Worm (Caenorhabditis elegans) whole organism, L2 larva: Measurements from ENCODE around the gene gcy-31.

Experiments
- C34F6.9 ChIP-seq: fragments of 150-350 bp; optimal IDR thresholded peaks from 2 replicates; lab custom pipeline; 2014; ENCODE audit warnings: missing biosample characterization, missing genetic modification characterization
- R02D3.7 ChIP-seq: fragments of 150-350 bp; optimal IDR thresholded peaks from 2 replicates; lab custom pipeline; 2014; ENCODE audit warnings: missing biosample characterization, missing genetic modification characterization
- Y55F3AM.14 ChIP-seq: fragments of 200-800 bp; sonication (Bioruptor generic); optimal IDR thresholded peaks from 2 replicates; lab custom pipeline; 2018; ENCODE audit warnings: mild to moderate bottlenecking, missing genetic modification characterization, missing compliant biosample characterization
- ZK546.5 ChIP-seq: sonication (generic microtip); optimal IDR thresholded peaks from 2 replicates; lab custom pipeline; 2017; ENCODE audit warnings: missing biosample characterization, missing genetic modification characterization
- alr-1 ChIP-seq: fragments of 150-350 bp; optimal IDR thresholded peaks from 2 replicates; lab custom pipeline; 2014; ENCODE audit warnings: missing biosample characterization, missing genetic modification characterization
- aly-2 ChIP-seq: fragments of 150-350 bp; optimal IDR thresholded peaks from 2 replicates; lab custom pipeline; 2014; ENCODE audit warnings: missing biosample characterization, missing genetic modification characterization
- blmp-1 ChIP-seq: sonication (generic microtip); optimal IDR thresholded peaks from 2 replicates; lab custom pipeline; 2017; ENCODE audit warnings: missing genetic modification characterization, mild to moderate bottlenecking, missing compliant biosample characterization, antibody characterized with exemption, moderate library complexity; ENCODE audit not compliant: insufficient read depth
- ceh-16 ChIP-seq: fragments of 150-350 bp; optimal IDR thresholded peaks from 2 replicates; lab custom pipeline; 2014; ENCODE audit warnings: missing biosample characterization, missing genetic modification characterization
- ceh-82 ChIP-seq: fragments of 150-350 bp; optimal IDR thresholded peaks from 2 replicates; lab custom pipeline; 2014; ENCODE audit warnings: missing biosample characterization, missing genetic modification characterization
- crh-2 ChIP-seq: sonication (generic microtip); optimal IDR thresholded peaks from 2 replicates; lab custom pipeline; 2017; ENCODE audit warnings: missing biosample characterization, missing genetic modification characterization
- elt-1 ChIP-seq: fragments of 150-350 bp; optimal IDR thresholded peaks from 2 replicates; lab custom pipeline; 2014; ENCODE audit warnings: missing biosample characterization, missing genetic modification characterization
- elt-3 ChIP-seq: sonication (generic microtip); optimal IDR thresholded peaks from 2 replicates; lab custom pipeline; 2017; ENCODE audit warnings: missing biosample characterization, missing genetic modification characterization
- fos-1 ChIP-seq: fragments of 150-350 bp; optimal IDR thresholded peaks from 2 replicates; lab custom pipeline; 2014; ENCODE audit warnings: missing biosample characterization, missing genetic modification characterization
- gmeb-1 ChIP-seq: fragments of 150-350 bp; optimal IDR thresholded peaks from 2 replicates; lab custom pipeline; 2014; ENCODE audit warnings: missing biosample characterization, missing genetic modification characterization
- lin-11 ChIP-seq: fragments of 150-350 bp; sonication (generic microtip); optimal IDR thresholded peaks from 2 replicates; lab custom pipeline; 2014; ENCODE audit warnings: missing biosample characterization, missing genetic modification characterization, inconsistent platforms, mixed read lengths
- lin-13 ChIP-seq: fragments of 150-350 bp; optimal IDR thresholded peaks from 2 replicates; lab custom pipeline; 2014; ENCODE audit warnings: missing biosample characterization, missing genetic modification reagents, missing genetic modification characterization
- lin-39 ChIP-seq: fragments of 150-350 bp; optimal IDR thresholded peaks from 2 replicates; lab custom pipeline; 2014; ENCODE audit warnings: missing biosample characterization, missing genetic modification reagents, missing genetic modification characterization
- lsy-2 ChIP-seq, 2 experiments: fragments of 150-350 bp in 1 of 2; sonication (generic microtip) in 1 of 2; optimal IDR thresholded peaks; 2 replicates each; lab custom pipeline; 2014 to 2017; ENCODE audit warnings: missing biosample characterization in 2 of 2, missing genetic modification characterization in 2 of 2
- mab-5 ChIP-seq: fragments of 150-350 bp; optimal IDR thresholded peaks from 2 replicates; lab custom pipeline; 2014; ENCODE audit warnings: missing biosample characterization, missing genetic modification characterization
- mbf-1 ChIP-seq: sonication (generic microtip); optimal IDR thresholded peaks from 2 replicates; lab custom pipeline; 2017; ENCODE audit warnings: missing biosample characterization, missing genetic modification characterization
- mdl-1 ChIP-seq, 2 experiments: fragments of 150-350 bp in 1 of 2; sonication (generic microtip) in 1 of 2; optimal IDR thresholded peaks; 2 replicates each; lab custom pipeline; 2017; ENCODE audit warnings: missing biosample characterization in 2 of 2, missing genetic modification characterization in 2 of 2
- nhr-10 ChIP-seq: sonication (generic microtip); optimal IDR thresholded peaks from 2 replicates; lab custom pipeline; 2017; ENCODE audit warnings: missing biosample characterization, missing genetic modification characterization
- nhr-11 ChIP-seq: fragments of 150-350 bp; optimal IDR thresholded peaks from 2 replicates; lab custom pipeline; 2014; ENCODE audit warnings: missing biosample characterization, missing genetic modification characterization
- nhr-12 ChIP-seq: fragments of 150-350 bp; optimal IDR thresholded peaks from 2 replicates; lab custom pipeline; 2014; ENCODE audit warnings: missing biosample characterization, missing genetic modification characterization
- nhr-129 ChIP-seq: fragments of 150-350 bp; optimal IDR thresholded peaks from 2 replicates; lab custom pipeline; 2014; ENCODE audit warnings: missing biosample characterization, missing genetic modification characterization
- nhr-21 ChIP-seq: fragments of 150-350 bp; optimal IDR thresholded peaks from 2 replicates; lab custom pipeline; 2014; ENCODE audit warnings: missing biosample characterization, missing genetic modification characterization
- nhr-23 ChIP-seq: fragments of 150-350 bp; optimal IDR thresholded peaks from 2 replicates; lab custom pipeline; 2014; ENCODE audit warnings: missing biosample characterization, missing genetic modification reagents, missing genetic modification characterization
- nhr-237 ChIP-seq: fragments of 150-350 bp; optimal IDR thresholded peaks from 2 replicates; lab custom pipeline; 2014; ENCODE audit warnings: missing biosample characterization, missing genetic modification characterization
- nhr-25 ChIP-seq: fragments of 150-350 bp; sonication (generic microtip); optimal IDR thresholded peaks from 3 replicates; lab custom pipeline; 2014; ENCODE audit warnings: missing biosample characterization, missing genetic modification characterization
- nhr-77 ChIP-seq: fragments of 150-350 bp; optimal IDR thresholded peaks from 2 replicates; lab custom pipeline; 2014; ENCODE audit warnings: missing biosample characterization, missing genetic modification characterization
- peb-1 ChIP-seq: fragments of 150-350 bp; optimal IDR thresholded peaks from 2 replicates; lab custom pipeline; 2014; ENCODE audit warnings: missing biosample characterization, missing genetic modification characterization
- sem-4 ChIP-seq: fragments of 150-350 bp; optimal IDR thresholded peaks from 2 replicates; lab custom pipeline; 2014; ENCODE audit warnings: missing biosample characterization, missing genetic modification reagents, missing genetic modification characterization
- skn-1 ChIP-seq: sonication (generic microtip); optimal IDR thresholded peaks from 2 replicates; lab custom pipeline; 2017; ENCODE audit warnings: missing biosample characterization, missing genetic modification characterization
- sma-3 ChIP-seq: sonication (generic microtip); optimal IDR thresholded peaks from 2 replicates; lab custom pipeline; 2016; ENCODE audit warnings: missing genetic modification reagents, missing genetic modification characterization, missing compliant biosample characterization
- sma-9 ChIP-seq, 2 experiments: fragments of 150-350 bp in 1 of 2; sonication (generic microtip) in 1 of 2; optimal IDR thresholded peaks; 2 replicates each; lab custom pipeline; 2014 to 2016; ENCODE audit warnings: missing genetic modification characterization in 2 of 2, mild to moderate bottlenecking in 1 of 2, missing biosample characterization in 1 of 2, missing compliant biosample characterization in 1 of 2, missing genetic modification reagents in 1 of 2, moderate library complexity in 1 of 2
- snpc-4 ChIP-seq: fragments of 150-350 bp; optimal IDR thresholded peaks from 2 replicates; lab custom pipeline; 2014; ENCODE audit warnings: missing biosample characterization, missing genetic modification characterization
- unc-39 ChIP-seq: fragments of 150-350 bp; optimal IDR thresholded peaks from 2 replicates; lab custom pipeline; 2014; ENCODE audit warnings: missing biosample characterization, missing genetic modification characterization
- unc-55 ChIP-seq: fragments of 150-350 bp; sonication (generic microtip); optimal IDR thresholded peaks from 3 replicates; lab custom pipeline; 2014; ENCODE audit warnings: missing biosample characterization, missing genetic modification reagents, missing genetic modification characterization
- unc-62 ChIP-seq: fragments of 150-350 bp; optimal IDR thresholded peaks from 2 replicates; lab custom pipeline; 2014; ENCODE audit warnings: missing biosample characterization, missing genetic modification reagents, missing genetic modification characterization
- zag-1 ChIP-seq: fragments of 150-350 bp; optimal IDR thresholded peaks from 2 replicates; lab custom pipeline; 2014; ENCODE audit warnings: missing biosample characterization, missing genetic modification characterization
- ztf-1 ChIP-seq: fragments of 200-800 bp; sonication (Bioruptor generic); conservative IDR thresholded peaks from 2 replicates; pipeline ENCODE4 v1.3.6; 2022; ENCODE audit warnings: missing genetic modification characterization, missing compliant biosample characterization
- ztf-11 ChIP-seq: sonication (generic microtip); optimal IDR thresholded peaks from 2 replicates; lab custom pipeline; 2017; ENCODE audit warnings: missing biosample characterization, missing genetic modification characterization
- ztf-4 ChIP-seq: fragments of 150-350 bp; optimal IDR thresholded peaks from 2 replicates; lab custom pipeline; 2014; ENCODE audit warnings: missing biosample characterization, missing genetic modification characterization

The gcy-31 gene

DNA sequence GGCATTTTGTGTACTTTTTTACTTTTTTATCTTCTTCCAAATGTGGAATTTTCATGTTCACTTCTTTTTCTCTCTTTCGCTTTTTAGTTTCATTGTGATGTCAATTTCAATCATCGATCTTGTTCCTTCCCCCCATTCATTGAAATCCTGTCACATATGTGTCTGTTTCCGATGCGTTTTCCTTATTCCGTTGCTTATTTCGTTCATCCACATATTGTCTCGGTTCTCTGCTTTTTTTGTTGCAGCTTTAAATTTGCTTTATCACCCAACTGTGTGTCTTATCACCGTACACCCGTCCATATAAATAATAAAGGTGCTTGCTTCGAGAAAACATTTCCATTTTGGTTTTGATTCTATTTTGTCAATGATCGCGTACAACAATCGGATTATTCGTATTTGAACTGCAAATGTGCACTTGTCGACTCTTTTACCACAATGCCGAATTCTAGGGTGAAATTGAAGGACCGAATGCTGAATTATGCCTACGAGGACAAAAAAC is 18.0 kb downstream of the gcy-31 start, which contains the start of the genes C43H6.12 and trpp-12:
C43H6.12 (plus strand) TSS at position 365 of the 499 bp plus-strand sequence.
trpp-12 (plus strand) TSS at position 449 of the 499 bp plus-strand sequence.
- TF ChIP-seq lin-39 (tag; lab: Kevin White, UChicago) (no peak), zag-1 (tag; lab: Kevin White, UChicago) (no peak), mbf-1 (no peak), nhr-10 (tag; lab: Kevin White, UChicago) (no peak), elt-1 (tag; lab: Kevin White, UChicago) (no peak), ceh-16 (no peak), lin-11 (tag; lab: Kevin White, UChicago) (no peak)

DNA sequence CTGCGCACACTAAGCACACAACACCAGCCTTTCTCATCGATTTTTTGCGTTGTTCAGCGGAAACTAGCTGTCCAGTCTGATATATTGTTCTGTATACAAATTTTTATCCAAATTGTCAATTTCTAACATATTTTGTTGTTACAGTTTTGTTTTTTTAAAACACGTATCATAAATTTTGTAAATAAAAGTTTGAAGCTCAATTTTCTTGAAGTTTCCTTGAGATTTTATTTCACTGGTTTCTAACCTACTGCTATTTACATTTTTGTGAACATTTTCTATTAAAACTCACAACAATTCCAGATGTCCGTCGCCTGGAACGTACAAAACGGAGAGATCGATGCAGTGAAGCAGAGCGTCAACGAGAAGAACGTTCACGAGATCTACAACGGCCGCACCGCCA is 20.1 kb downstream of the gcy-31 start, which contains the start of gene mtpn-1:
mtpn-1 (plus strand) TSS at position 301 of the 400 bp plus-strand sequence.
- TF ChIP-seq unc-62 (GFP tag; lab: Kevin White, UChicago) (no peak), mdl-1 (tag; optimal IDR thresholded peaks at IDR 0.05; lab: Kevin White, UChicago) (no peak), skn-1 (tag; lab: Kevin White, UChicago) (no peak), ztf-1 (GFP tag; lab: Robert Waterston, UW) (no peak), mbf-1 (no peak), zag-1 (tag; lab: Kevin White, UChicago) (no peak), aly-2 (no peak), nhr-129 (tag; lab: Kevin White, UChicago) (no peak), ceh-82 (no peak)

DNA sequence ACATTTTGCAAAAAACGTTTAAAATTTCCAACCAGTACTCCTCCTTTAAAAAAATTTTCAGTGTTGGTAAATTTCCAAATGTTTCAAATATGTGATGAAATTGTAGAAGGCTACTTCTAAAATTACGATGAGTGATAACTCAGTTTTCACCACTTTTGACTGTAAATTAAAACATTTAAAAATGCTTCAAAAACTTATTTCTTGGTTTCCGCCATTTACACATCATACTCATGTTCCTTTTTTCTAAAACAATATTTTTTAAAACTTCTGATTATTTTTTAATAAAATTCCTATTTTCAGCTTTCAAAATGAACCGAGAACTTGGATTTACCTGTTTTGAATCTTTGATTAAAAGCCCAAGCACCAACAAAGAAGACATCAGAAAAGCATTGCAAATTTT is 23.6 kb downstream of the gcy-31 start, which contains the start of gene C43H6.4:
C43H6.4 (plus strand) TSS at position 301 of the 400 bp plus-strand sequence.
- TF ChIP-seq nhr-23 (tag; lab: Kevin White, UChicago) (no peak), sem-4 (tag; lab: Kevin White, UChicago) (no peak), unc-39 (no peak), nhr-77 (tag; lab: Kevin White, UChicago) (no peak), ztf-1 (GFP tag; lab: Robert Waterston, UW) (no peak), sma-3 (GFP tag; lab: Kevin White, UChicago) (no peak), mdl-1 (tag; optimal IDR thresholded peaks at IDR 0.05; lab: Kevin White, UChicago) (no peak), blmp-1 (tag; lab: Kevin White, UChicago) (no peak), aly-2 (no peak), nhr-12 (tag; lab: Kevin White, UChicago) (no peak), lin-13 (GFP tag; lab: Kevin White, UChicago) (no peak), nhr-21 (tag; lab: Kevin White, UChicago) (no peak), ceh-16 (no peak), nhr-237 (no peak), peb-1 (no peak)

DNA sequence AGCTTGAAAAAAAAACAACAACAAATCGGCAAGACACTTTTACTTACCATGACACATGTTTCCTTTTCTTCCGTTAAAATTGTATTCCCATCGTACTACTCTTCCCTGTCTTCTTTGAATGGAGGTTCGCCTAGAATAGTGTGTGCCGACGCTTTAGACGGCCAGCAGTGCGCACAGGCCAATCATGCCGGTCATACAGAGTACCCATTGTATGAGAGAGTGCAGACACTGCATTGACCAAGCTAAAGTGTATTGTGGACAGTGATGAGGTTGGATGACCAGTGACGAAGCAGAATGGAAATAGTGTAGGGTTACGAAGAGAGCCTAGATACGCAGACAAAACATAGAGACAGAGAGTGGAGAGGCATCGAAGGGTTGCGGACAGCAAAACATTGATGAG is 25.4 kb downstream of the gcy-31 start, which contains the start of gene dhhc-9:
dhhc-9 (minus strand) TSS at position 154 of the 400 bp plus-strand sequence.
- no peak for TF ChIP-seq elt-3
- no peak for TF ChIP-seq nhr-11 (tag; lab: Kevin White, UChicago)
- no peak for TF ChIP-seq aly-2
- no peak for TF ChIP-seq snpc-4 (tag; lab: Kevin White, UChicago)
- TF ChIP-seq nhr-129 (tag; lab: Kevin White, UChicago) = peak; percentile 65
- TF ChIP-seq sma-9 (GFP tag; optimal IDR thresholded peaks at IDR 0.05; lab: Kevin White, UChicago) = peak; percentile 77
- no peak for TF ChIP-seq sma-9 (tag; optimal IDR thresholded peaks at IDR 0.05; lab: Kevin White, UChicago)
- no peak for TF ChIP-seq ceh-82
- TF ChIP-seq lsy-2 (tag; optimal IDR thresholded peaks at IDR 0.05; lab: Kevin White, UChicago) = peak in 1 of 2 experiments; percentile 58
- no peak for TF ChIP-seq ztf-11 (tag; lab: Kevin White, UChicago)
- no peak for TF ChIP-seq skn-1 (tag; lab: Kevin White, UChicago)
- no peak for TF ChIP-seq ztf-4
- peak; percentile 38 for TF ChIP-seq gmeb-1 (tag; lab: Kevin White, UChicago)
- no peak for TF ChIP-seq peb-1
- no peak for TF ChIP-seq nhr-23 (tag; lab: Kevin White, UChicago)
- TF ChIP-seq mab-5 (tag; lab: Kevin White, UChicago) = peak; percentile 15
- no peak for TF ChIP-seq lin-39 (tag; lab: Kevin White, UChicago)
- no peak for TF ChIP-seq alr-1 (tag; lab: Kevin White, UChicago)
- no peak for TF ChIP-seq elt-1 (tag; lab: Kevin White, UChicago)
- no peak for TF ChIP-seq R02D3.7 (tag; lab: Kevin White, UChicago)
- peak in 1 of 2 experiments; percentile 24 for TF ChIP-seq mdl-1 (tag; optimal IDR thresholded peaks at IDR 0.05; lab: Kevin White, UChicago)
- no peak for TF ChIP-seq Y55F3AM.14 (GFP tag; lab: Kevin White, UChicago)
- TF ChIP-seq crh-2 (tag; lab: Kevin White, UChicago) = no peak
- TF ChIP-seq sem-4 (tag; lab: Kevin White, UChicago) = peak; percentile 22
- TF ChIP-seq unc-39 = no peak
- TF ChIP-seq ztf-1 (GFP tag; lab: Robert Waterston, UW) = no peak
- TF ChIP-seq zag-1 (tag; lab: Kevin White, UChicago) = no peak
- peak; percentile 35 for TF ChIP-seq unc-55 (GFP tag; lab: Kevin White, UChicago)
- TF ChIP-seq C34F6.9 = peak; percentile 49
- no peak for TF ChIP-seq unc-62 (GFP tag; lab: Kevin White, UChicago)
- TF ChIP-seq ZK546.5 (tag; lab: Kevin White, UChicago) = no peak
- no peak for TF ChIP-seq blmp-1 (tag; lab: Kevin White, UChicago)
- peak; percentile 56 for TF ChIP-seq lin-11 (tag; lab: Kevin White, UChicago)
- TF ChIP-seq sma-3 (GFP tag; lab: Kevin White, UChicago) = peak; percentile 26
- TF ChIP-seq mbf-1 = no peak
- peak; percentile 2 for TF ChIP-seq nhr-25 (tag; lab: Kevin White, UChicago)
- TF ChIP-seq nhr-10 (tag; lab: Kevin White, UChicago) = no peak
- TF ChIP-seq fos-1 = peak; percentile 86
